Fruit fly (Drosophila melanogaster) whole organism: ENCODE results near the gene Cubn2.

ENCODE experiments used
- CG8478 ChIP-seq: fragments of >200 bp; optimal IDR thresholded peaks from 2 replicates; lab custom pipeline; 2018; ENCODE audit warnings: inconsistent platforms
- Dll ChIP-seq: fragments of >200 bp; optimal IDR thresholded peaks from 2 replicates; lab custom pipeline; 2017
- psq ChIP-seq: fragments of >200 bp; optimal IDR thresholded peaks from 2 replicates; lab custom pipeline; 2017

- TF ChIP-seq Dll (lab: Kevin White, UChicago): no peak
- TF ChIP-seq psq (lab: Kevin White, UChicago): no peak
- TF ChIP-seq CG8478 (lab: Kevin White, UChicago): no peak
Measured at dm6 chr3L:11773796-11774195, 40.8 kb downstream of the Cubn2 start.
